Fruit fly (Drosophila melanogaster): ENCODE measurements around the gene CG8997.

Gene CG8997

dm6 chr2L:13804561-13805067 is 40.5 kb downstream of the CG8997 start (continued):
- TF ChIP-seq CG14667 (GFP tag; IDR thresholded peaks at IDR 0.05) = no peak
- TF ChIP-seq ro (GFP tag; IDR thresholded peaks at IDR 0.05) = no peak
- TF ChIP-seq chinmo (GFP tag; IDR thresholded peaks at IDR 0.05; ENCODE audit: partially characterized antibody) = peak; percentile 71; the same call in 2 of the 4 replicates
- peak; percentile 89 for TF ChIP-seq CG10274 (GFP tag; optimal IDR thresholded peaks at IDR 0.05)
- TF ChIP-seq B-H2 (GFP tag; optimal IDR thresholded peaks at IDR 0.05) = no peak
- TF ChIP-seq CG13424 (tag; optimal IDR thresholded peaks at IDR 0.05) = no peak
- TF ChIP-seq sqz (GFP tag; optimal IDR thresholded peaks at IDR 0.05) = peak; percentile 50
- no peak for TF ChIP-seq lab (GFP tag; optimal IDR thresholded peaks at IDR 0.05)
- no peak for TF ChIP-seq gcm2 (GFP tag; optimal IDR thresholded peaks at IDR 0.05)

dm6 chr2L:13803805-13804560 is 41.1 kb downstream of the CG8997 start:
- TF ChIP-seq CG6689 (GFP tag; IDR thresholded peaks at IDR 0.05) = no peak
- TF ChIP-seq CG7357 (GFP tag; IDR thresholded peaks at IDR 0.05) = no peak
- TF ChIP-seq bab2 (GFP tag; optimal IDR thresholded peaks at IDR 0.05) = no peak
- no peak for TF ChIP-seq CG3995 (GFP tag; optimal IDR thresholded peaks at IDR 0.05)
- peak; percentile 10 for TF ChIP-seq BtbVII (GFP tag; optimal IDR thresholded peaks at IDR 0.05)
- peak; percentile 93 for TF ChIP-seq exex (tag; optimal IDR thresholded peaks at IDR 0.05)
- TF ChIP-seq ATbp (GFP tag; optimal IDR thresholded peaks at IDR 0.05) = no peak
- peak; percentile 94 for TF ChIP-seq CG7987 (GFP tag; optimal IDR thresholded peaks at IDR 0.05)
- no peak for TF ChIP-seq slou (GFP tag; optimal IDR thresholded peaks at IDR 0.05)
- no peak for TF ChIP-seq CG17829 (tag; optimal IDR thresholded peaks at IDR 0.05)
- peak; percentile 38 for TF ChIP-seq CG12769 (tag; optimal IDR thresholded peaks at IDR 0.05)
- no peak for TF ChIP-seq CG12744 (GFP tag; optimal IDR thresholded peaks at IDR 0.05)
- TF ChIP-seq hb (GFP tag; IDR thresholded peaks at IDR 0.05; ENCODE audit: partially characterized antibody) = no peak
- no peak for TF ChIP-seq Sin3A (optimal IDR thresholded peaks at IDR 0.05)
- no peak for TF ChIP-seq ham (GFP tag; IDR thresholded peaks at IDR 0.05)
- TF ChIP-seq peb (GFP tag; IDR thresholded peaks at IDR 0.05) = no peak
- TF ChIP-seq croc (GFP tag; conservative IDR thresholded peaks at IDR 0.05) = no peak
- TF ChIP-seq Jarid2 (GFP tag; optimal IDR thresholded peaks at IDR 0.05) = peak; percentile 25
- TF ChIP-seq sd (tag; optimal IDR thresholded peaks at IDR 0.05) = peak; percentile 75
- TF ChIP-seq H15 (GFP tag; IDR thresholded peaks at IDR 0.05) = no peak
- TF ChIP-seq nmo (GFP tag; optimal IDR thresholded peaks at IDR 0.05) = no peak
- no peak for TF ChIP-seq unpg (GFP tag; optimal IDR thresholded peaks at IDR 0.05)
- TF ChIP-seq grn (GFP tag; optimal IDR thresholded peaks at IDR 0.05) = peak; percentile 50
- TF ChIP-seq Myb (GFP tag; optimal IDR thresholded peaks at IDR 0.05) = no peak
- TF ChIP-seq ro (GFP tag; IDR thresholded peaks at IDR 0.05) = no peak
- no peak for TF ChIP-seq CG8388 (GFP tag; optimal IDR thresholded peaks at IDR 0.05)
- no peak for TF ChIP-seq gcm2 (GFP tag; optimal IDR thresholded peaks at IDR 0.05)
- TF ChIP-seq HHEX (GFP tag; optimal IDR thresholded peaks at IDR 0.05) = peak; percentile 6
- TF ChIP-seq tna (GFP tag; IDR thresholded peaks at IDR 0.05; ENCODE audit: partially characterized antibody) = no peak
- TF ChIP-seq CG6765 (GFP tag; optimal IDR thresholded peaks at IDR 0.05) = no peak
- peak; percentile 26 for TF ChIP-seq CG18599 (GFP tag; optimal IDR thresholded peaks at IDR 0.05)
- peak; percentile 22; the same call in 1 of the 3 replicates for TF ChIP-seq so (GFP tag; IDR thresholded peaks at IDR 0.05)
- no peak for TF ChIP-seq CG12155 (GFP tag; optimal IDR thresholded peaks at IDR 0.05)
- no peak for TF ChIP-seq CG42726 (GFP tag; IDR thresholded peaks at IDR 0.05; ENCODE audit: partially characterized antibody)
- TF ChIP-seq CG31365 (tag; optimal IDR thresholded peaks at IDR 0.05) = no peak
- TF ChIP-seq gro (GFP tag; optimal IDR thresholded peaks at IDR 0.05) = peak; percentile 31
- peak; percentile 82 for TF ChIP-seq Deaf1 (tag; optimal IDR thresholded peaks at IDR 0.05)
- no peak for TF ChIP-seq fd102C (GFP tag; optimal IDR thresholded peaks at IDR 0.05)
- no peak for TF ChIP-seq CG11560 (tag; IDR thresholded peaks at IDR 0.05)
- TF ChIP-seq CG17568 (GFP tag; optimal IDR thresholded peaks at IDR 0.05) = no peak
